Worm (Caenorhabditis elegans): ENCODE results near the gene F01G10.4.

Gene F01G10.4

DNA sequence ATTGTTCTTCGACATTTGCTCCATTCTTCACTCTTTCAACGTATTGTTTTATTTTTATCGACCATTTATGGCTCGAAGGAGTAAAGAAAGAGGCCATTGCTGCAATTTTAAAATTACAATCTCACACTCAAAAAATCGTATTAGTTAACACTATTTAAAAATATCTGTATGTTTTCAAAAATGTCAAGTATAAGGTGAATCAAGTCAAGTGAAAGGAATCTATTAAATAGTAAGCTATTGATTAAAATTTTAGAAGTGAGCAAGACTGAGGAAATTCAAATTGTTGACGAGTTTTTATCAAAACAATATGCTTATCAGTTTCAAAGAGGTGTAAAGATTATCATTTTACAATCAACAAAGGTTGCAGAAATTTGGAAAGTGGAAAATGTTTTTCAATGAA lies at the start of gene F01G10.4:
Gene F01G10.4, minus strand, starts transcription at position 101 of the 400 bp plus-strand sequence.
- TF ChIP-seq unc-62 (GFP tag; optimal IDR thresholded peaks at IDR 0.05), result no peak

- no peak for TF ChIP-seq unc-62 (GFP tag; optimal IDR thresholded peaks at IDR 0.05)
Measured at ce11 chrIV:10281482-10281881, 49.1 kb upstream of the F01G10.4 start, which contains the start of gene thk-1. Gene thk-1, minus strand, starts transcription at chrIV:10281582.

- TF ChIP-seq unc-62 (GFP tag; optimal IDR thresholded peaks at IDR 0.05), result no peak
Measured at ce11 chrIV:10277716-10278115, 45.4 kb upstream of the F01G10.4 start, which contains the start of gene Y43C5A.4. Gene Y43C5A.4, plus strand, starts transcription at chrIV:10278016.

DNA sequence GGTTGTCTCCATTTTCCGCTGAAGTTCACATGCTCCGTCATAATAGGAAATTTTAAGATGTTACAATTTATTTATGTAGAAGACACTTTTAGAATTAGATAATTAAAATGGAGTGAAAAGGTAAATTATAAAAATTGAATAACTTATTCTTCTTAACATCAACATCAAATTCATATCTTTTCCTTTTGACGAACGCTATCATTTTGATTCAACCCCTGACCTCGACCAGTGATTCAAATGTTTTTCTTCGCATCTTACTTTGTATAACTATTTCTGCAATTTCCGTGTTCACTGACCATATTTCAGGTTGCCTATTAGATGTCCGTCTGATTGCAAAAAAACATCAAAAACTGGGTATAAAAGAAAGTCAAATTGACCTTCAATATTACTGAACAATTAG lies 44.6 kb upstream of the F01G10.4 start, which contains the start of gene Y43C5A.7:
Gene Y43C5A.7, plus strand, starts transcription at position 301 of the 400 bp plus-strand sequence.
- TF ChIP-seq unc-62 (GFP tag; optimal IDR thresholded peaks at IDR 0.05), result no peak

DNA sequence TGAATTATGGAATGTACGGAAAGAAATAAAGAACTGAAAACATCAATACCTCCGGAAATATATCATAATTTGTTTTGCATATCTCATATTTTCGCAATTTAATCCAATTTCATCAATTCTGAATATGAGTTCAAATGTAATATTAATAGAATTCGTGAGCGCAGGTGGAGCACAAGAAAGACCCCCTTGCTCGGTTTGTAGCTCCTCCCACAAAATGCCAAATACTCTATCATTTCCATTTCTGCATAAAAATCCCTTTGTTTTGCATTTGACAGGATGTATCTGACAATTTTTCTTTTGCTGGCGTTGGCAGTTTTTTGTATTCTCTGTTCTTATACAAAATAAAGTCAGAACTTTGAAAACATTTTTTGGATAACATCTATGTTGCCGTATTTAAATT lies 42.7 kb upstream of the F01G10.4 start:
- TF ChIP-seq unc-62 (GFP tag; optimal IDR thresholded peaks at IDR 0.05), result no peak

- TF ChIP-seq unc-62 (GFP tag; optimal IDR thresholded peaks at IDR 0.05), result no peak
Measured at ce11 chrIV:10273781-10274313, 41.5 kb upstream of the F01G10.4 start, which contains the start of gene Y43C5A.3. Gene Y43C5A.3, plus strand, starts transcription at chrIV:10274036.

- no peak for TF ChIP-seq unc-62 (GFP tag; optimal IDR thresholded peaks at IDR 0.05)
Measured at ce11 chrIV:10273360-10273759, 41.0 kb upstream of the F01G10.4 start.

- TF ChIP-seq unc-62 (GFP tag; optimal IDR thresholded peaks at IDR 0.05), result no peak
Measured at ce11 chrIV:10269137-10269933, 37.0 kb upstream of the F01G10.4 start, which contains the start of the genes nspd-7 and Y43C5A.2. Gene nspd-7, minus strand, starts transcription at chrIV:10269187. Gene Y43C5A.2, plus strand, starts transcription at chrIV:10269883.

DNA sequence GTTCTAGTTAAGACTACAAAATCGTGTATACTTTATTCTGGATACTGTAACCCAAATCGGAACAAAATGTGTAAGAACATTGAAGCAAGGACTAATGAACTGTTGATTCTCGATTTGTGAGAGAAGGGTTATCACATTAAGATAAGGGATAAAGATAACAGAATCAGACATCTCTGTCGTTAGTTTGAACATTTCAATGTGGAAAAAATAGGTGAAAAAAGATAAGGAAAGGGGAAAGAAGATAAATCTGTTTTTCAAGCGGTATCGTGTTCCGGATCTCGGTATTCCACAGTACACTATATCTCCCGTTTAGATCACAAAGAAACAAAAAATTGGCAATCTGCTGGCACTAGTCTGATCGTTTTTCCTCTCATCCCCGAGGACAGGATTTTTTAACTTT lies 28.7 kb upstream of the F01G10.4 start:
- no peak for TF ChIP-seq unc-62 (GFP tag; optimal IDR thresholded peaks at IDR 0.05)

- no peak for TF ChIP-seq unc-62 (GFP tag; optimal IDR thresholded peaks at IDR 0.05)
Measured at ce11 chrIV:10259557-10259956, 27.2 kb upstream of the F01G10.4 start, which contains the start of gene F01G10.9. Gene F01G10.9, minus strand, starts transcription at chrIV:10259657.

DNA sequence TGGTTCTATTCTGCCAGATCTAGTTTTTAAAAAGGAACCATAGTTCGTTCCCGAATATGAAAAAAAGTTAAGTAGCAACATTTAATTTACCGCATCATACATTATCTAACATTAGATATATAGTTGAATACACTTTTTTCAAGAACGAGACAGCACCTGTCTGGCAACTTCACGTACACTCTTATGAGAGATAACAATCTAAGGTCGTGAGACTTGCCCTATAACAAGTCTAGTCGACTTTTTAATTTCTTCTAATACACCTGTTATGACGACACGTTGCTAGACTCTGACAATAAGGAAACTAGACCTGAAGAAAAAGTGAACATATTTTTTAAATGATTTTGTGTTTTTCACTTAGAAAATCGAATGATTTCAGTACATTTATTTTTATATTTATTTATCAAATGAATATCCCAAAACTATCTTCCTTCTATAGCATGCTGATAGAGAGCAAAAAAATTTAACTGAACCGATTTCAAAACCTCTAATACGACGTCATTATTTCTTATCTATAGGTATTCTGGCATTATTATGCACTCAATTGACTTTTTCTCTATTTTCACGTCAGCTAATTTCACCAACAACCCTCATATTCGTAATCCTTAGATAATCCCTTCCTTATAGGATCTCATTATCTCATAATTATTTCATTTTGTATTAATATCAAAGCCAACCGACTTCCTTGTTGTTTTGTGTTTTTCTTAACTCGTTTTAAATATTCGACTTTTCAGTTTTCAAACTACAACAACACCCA lies 20.7 kb upstream of the F01G10.4 start:
- no peak for TF ChIP-seq unc-62 (GFP tag; optimal IDR thresholded peaks at IDR 0.05)

ce11 chrIV:10252350-10252792 lies 20.0 kb upstream of the F01G10.4 start:
- TF ChIP-seq unc-62 (GFP tag; optimal IDR thresholded peaks at IDR 0.05), result no peak

- TF ChIP-seq unc-62 (GFP tag; optimal IDR thresholded peaks at IDR 0.05), result no peak
Measured at ce11 chrIV:10251764-10252163, 19.4 kb upstream of the F01G10.4 start.

DNA sequence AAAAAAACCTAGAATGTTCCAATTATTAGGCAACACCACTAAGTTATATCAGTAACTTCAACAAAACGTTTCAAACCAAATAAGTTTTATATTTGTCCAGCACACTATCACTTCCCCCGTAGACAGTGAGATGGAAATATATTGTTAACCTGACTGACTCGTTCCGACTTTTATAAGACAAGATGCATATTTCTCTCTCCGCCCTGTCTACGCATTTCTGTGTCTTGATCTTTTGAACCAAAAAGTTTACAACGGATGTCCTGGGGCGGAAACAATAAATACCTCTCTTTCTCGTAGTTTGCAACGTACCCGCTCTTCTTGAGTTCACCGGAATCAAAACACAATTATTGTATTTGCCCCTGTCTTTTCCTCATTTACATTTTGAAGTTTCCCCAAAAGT lies 18.9 kb upstream of the F01G10.4 start:
- TF ChIP-seq unc-62 (GFP tag; optimal IDR thresholded peaks at IDR 0.05), result no peak

- TF ChIP-seq unc-62 (GFP tag; optimal IDR thresholded peaks at IDR 0.05), result no peak
Measured at ce11 chrIV:10250577-10251075, 18.3 kb upstream of the F01G10.4 start, which contains the start of gene daf-14. Gene daf-14, plus strand, starts transcription at chrIV:10250627.
